Fruit fly (Drosophila melanogaster) whole organism, embryonic: Measurements from ENCODE around the gene sna.

Source experiments
- Bdp1 ChIP-seq: fragments of 200-800 bp; sonication (Bioruptor generic); optimal IDR thresholded peaks from 3 replicates; lab custom pipeline; 2016; ENCODE audit warnings: missing biosample characterization, missing genetic modification characterization
- CG10366 ChIP-seq: fragments of 200-800 bp; sonication (Bioruptor generic); IDR thresholded peaks from 2 replicates; pipeline ENCODE4 v1.3.6; 2022; ENCODE audit warnings: missing biosample characterization, missing genetic modification characterization
- CG10431 ChIP-seq: fragments of 200-800 bp; sonication (Bioruptor generic); optimal IDR thresholded peaks from 3 replicates; lab custom pipeline; 2018; ENCODE audit warnings: missing biosample characterization, mild to moderate bottlenecking, missing genetic modification characterization
- CG11085 ChIP-seq: fragments of 200-800 bp; sonication (Bioruptor generic); IDR thresholded peaks from 2 replicates; pipeline ENCODE4 v1.3.6; 2022; ENCODE audit warnings: missing biosample characterization, missing genetic modification characterization
- CG11560 ChIP-seq: fragments of 200-800 bp; sonication (Bioruptor generic); IDR thresholded peaks from 3 replicates; pipeline ENCODE4 v1.3.6; 2022; ENCODE audit warnings: missing biosample characterization, missing genetic modification characterization
- CG12391 ChIP-seq: fragments of 200-800 bp; sonication (Bioruptor generic); optimal IDR thresholded peaks from 3 replicates; lab custom pipeline; 2018; ENCODE audit warnings: missing biosample characterization, mild to moderate bottlenecking, missing genetic modification characterization, moderate library complexity
- CG17385 ChIP-seq: fragments of 200-800 bp; sonication (Bioruptor generic); optimal IDR thresholded peaks from 3 replicates; lab custom pipeline; 2018; ENCODE audit warnings: missing biosample characterization, mild to moderate bottlenecking, missing genetic modification characterization
- CG1792 ChIP-seq: fragments of 200-800 bp; sonication (Bioruptor generic); optimal IDR thresholded peaks from 2 replicates; lab custom pipeline; 2016; ENCODE audit warnings: missing biosample characterization, missing genetic modification characterization
- CG2712 ChIP-seq: fragments of 200-800 bp; optimal IDR thresholded peaks from 3 replicates; lab custom pipeline; 2019; ENCODE audit warnings: missing biosample characterization, mild to moderate bottlenecking, missing genetic modification characterization, moderate library complexity
- CG6272 ChIP-seq: fragments of 200-800 bp; sonication (Bioruptor generic); IDR thresholded peaks from 2 replicates; pipeline ENCODE4 v1.3.6; 2022; ENCODE audit warnings: missing biosample characterization, missing genetic modification characterization
- CG6854 ChIP-seq: fragments of 200-800 bp; sonication (Bioruptor generic); optimal IDR thresholded peaks from 3 replicates; lab custom pipeline; 2017; ENCODE audit warnings: missing biosample characterization, mild to moderate bottlenecking, missing genetic modification characterization
- CG7839 ChIP-seq: fragments of 200-800 bp; sonication (Bioruptor generic); optimal IDR thresholded peaks from 3 replicates; lab custom pipeline; 2018; ENCODE audit warnings: missing biosample characterization, mild to moderate bottlenecking, missing genetic modification characterization, moderate library complexity
- CG8944 ChIP-seq: fragments of 200-800 bp; sonication (Bioruptor generic); optimal IDR thresholded peaks from 3 replicates; lab custom pipeline; 2016; ENCODE audit warnings: missing biosample characterization, missing genetic modification characterization
- CG9727 ChIP-seq: fragments of 200-800 bp; sonication (Bioruptor generic); optimal IDR thresholded peaks from 3 replicates; lab custom pipeline; 2017; ENCODE audit warnings: missing biosample characterization, mild to moderate bottlenecking, missing genetic modification characterization
- CG9797 ChIP-seq: fragments of 200-800 bp; sonication (Bioruptor generic); optimal IDR thresholded peaks from 3 replicates; lab custom pipeline; 2018; ENCODE audit warnings: missing biosample characterization, mild to moderate bottlenecking, missing genetic modification characterization
- CG9876 ChIP-seq: fragments of 200-800 bp; sonication (Bioruptor generic); optimal IDR thresholded peaks from 2 replicates; lab custom pipeline; 2016; ENCODE audit warnings: missing biosample characterization, missing genetic modification characterization
- Dp ChIP-seq: fragments of 200-800 bp; sonication (Bioruptor generic); optimal IDR thresholded peaks from 2 replicates; lab custom pipeline; 2018; ENCODE audit warnings: missing biosample characterization, mild to moderate bottlenecking, missing genetic modification characterization, moderate library complexity
- Hr39 ChIP-seq: fragments of >200 bp; optimal IDR thresholded peaks from 2 replicates; lab custom pipeline; 2017
- Lhr ChIP-seq: fragments of 200-800 bp; sonication (Bioruptor generic); optimal IDR thresholded peaks from 3 replicates; lab custom pipeline; 2017; ENCODE audit warnings: mild to moderate bottlenecking, missing biosample characterization, missing genetic modification reagents, missing genetic modification characterization
- MBD-R2 ChIP-seq: fragments of 200-800 bp; sonication (Bioruptor generic); IDR thresholded peaks from 2 replicates; pipeline ENCODE4 v1.3.6; 2022; ENCODE audit warnings: missing biosample characterization, missing genetic modification characterization
- Med ChIP-seq: fragments of 200-800 bp; sonication (Bioruptor generic); peaks from one replicate; lab custom pipeline; 2016; ENCODE audit warnings: missing biosample characterization, missing genetic modification characterization, mild to moderate bottlenecking, inconsistent platforms, moderate library complexity
- Nf-YA ChIP-seq: fragments of 200-800 bp; sonication (Bioruptor generic); IDR thresholded peaks from 2 replicates; pipeline ENCODE4 v1.3.6; 2022; ENCODE audit warnings: missing biosample characterization, missing genetic modification characterization
- Sry-δ ChIP-seq: fragments of 200-800 bp; sonication (Bioruptor generic); optimal IDR thresholded peaks from 2 replicates; lab custom pipeline; 2016; ENCODE audit warnings: missing biosample characterization, missing genetic modification characterization
- Tbp ChIP-seq: fragments of >200 bp; optimal IDR thresholded peaks from 2 replicates; lab custom pipeline; 2018; ENCODE audit warnings: missing biosample characterization, missing genetic modification characterization
- abd-A ChIP-seq: fragments of 200-800 bp; sonication (Bioruptor generic); optimal IDR thresholded peaks from 3 replicates; lab custom pipeline; 2019; ENCODE audit warnings: missing biosample characterization, mild to moderate bottlenecking, missing genetic modification characterization, moderate library complexity
- ap ChIP-seq: fragments of 200-800 bp; sonication (Bioruptor generic); IDR thresholded peaks from 2 replicates; pipeline ENCODE4 v1.3.6; 2022; ENCODE audit warnings: missing biosample characterization, missing genetic modification characterization
- bowl ChIP-seq: fragments of 200-800 bp; sonication (Bioruptor generic); IDR thresholded peaks from 2 replicates; pipeline ENCODE4 v1.3.6; 2022; ENCODE audit warnings: missing biosample characterization, missing genetic modification characterization
- br ChIP-seq: fragments of >200 bp; optimal IDR thresholded peaks from 2 replicates; lab custom pipeline; 2017
- chn ChIP-seq: fragments of 200-800 bp; sonication (Bioruptor generic); optimal IDR thresholded peaks from 2 replicates; lab custom pipeline; 2016; ENCODE audit warnings: missing biosample characterization, missing genetic modification characterization
- crp ChIP-seq, 2 experiments: fragments of 200-800 bp; sonication (Bioruptor generic); optimal IDR thresholded peaks; 2 replicates in 1 of 2; 3 replicates in 1 of 2; lab custom pipeline; 2017; ENCODE audit warnings: missing biosample characterization in 2 of 2, missing genetic modification characterization in 2 of 2, mild to moderate bottlenecking in 1 of 2, moderate library complexity in 1 of 2
- da ChIP-seq: fragments of 200-800 bp; sonication (Bioruptor generic); optimal IDR thresholded peaks from 2 replicates; lab custom pipeline; 2016; ENCODE audit warnings: missing biosample characterization, missing genetic modification characterization
- dm ChIP-seq: fragments of 200-800 bp; sonication (Bioruptor generic); optimal IDR thresholded peaks from 3 replicates; lab custom pipeline; 2016; ENCODE audit warnings: missing biosample characterization, missing genetic modification characterization
- esg ChIP-seq: fragments of 200-800 bp; sonication (Bioruptor generic); conservative IDR thresholded peaks from 2 replicates; pipeline ENCODE4 v1.3.6; 2022; ENCODE audit warnings: missing biosample characterization, missing genetic modification characterization
- eve ChIP-seq, 2 experiments: fragments of >200 bp; optimal IDR thresholded peaks; 2 replicates each; lab custom pipeline; 2017; ENCODE audit warnings: missing biosample characterization in 2 of 2, missing genetic modification characterization in 2 of 2
- fd96Cb ChIP-seq: fragments of 200-800 bp; sonication (Bioruptor generic); optimal IDR thresholded peaks from 2 replicates; lab custom pipeline; 2018; ENCODE audit warnings: missing biosample characterization, mild to moderate bottlenecking, missing genetic modification characterization, moderate library complexity
- ftz-f1 ChIP-seq: fragments of 200-800 bp; sonication (Bioruptor generic); optimal IDR thresholded peaks from 2 replicates; lab custom pipeline; 2016; ENCODE audit warnings: missing biosample characterization, missing genetic modification characterization
- gfzf ChIP-seq: fragments of 200-800 bp; sonication (Bioruptor generic); optimal IDR thresholded peaks from 2 replicates; lab custom pipeline; 2016; ENCODE audit warnings: missing biosample characterization, mild to moderate bottlenecking, missing genetic modification characterization, moderate library complexity
- insv ChIP-seq, 2 experiments: fragments of 200-800 bp; sonication (Bioruptor generic); optimal IDR thresholded peaks; 3 replicates each; lab custom pipeline; 2016 to 2018; ENCODE audit warnings: missing biosample characterization in 2 of 2, missing genetic modification characterization in 2 of 2
- jigr1 ChIP-seq: fragments of 200-800 bp; sonication (Bioruptor generic); IDR thresholded peaks from 3 replicates; pipeline ENCODE4 v1.3.6; 2022; ENCODE audit warnings: missing biosample characterization, missing genetic modification characterization
- kni ChIP-seq: fragments of 200-800 bp; sonication (Bioruptor generic); optimal IDR thresholded peaks from 3 replicates; lab custom pipeline; 2017; ENCODE audit warnings: mild to moderate bottlenecking, missing biosample characterization, missing genetic modification reagents, missing genetic modification characterization
- peb ChIP-seq: fragments of 200-800 bp; sonication (Bioruptor generic); IDR thresholded peaks from 2 replicates; pipeline ENCODE4 v1.3.6; 2022; ENCODE audit warnings: missing biosample characterization, missing genetic modification characterization
- phol ChIP-seq: fragments of 200-800 bp; sonication (Bioruptor generic); optimal IDR thresholded peaks from 3 replicates; lab custom pipeline; 2018; ENCODE audit warnings: missing biosample characterization, mild to moderate bottlenecking, missing genetic modification characterization, moderate library complexity
- sc ChIP-seq, 3 experiments: fragments of >200 bp in 2 of 3; fragments of 200-800 bp in 1 of 3; sonication (Bioruptor generic) in 1 of 3; optimal IDR thresholded peaks; 2 replicates in 2 of 3; 3 replicates in 1 of 3; lab custom pipeline; 2017; ENCODE audit warnings: mild to moderate bottlenecking in 1 of 3, missing biosample characterization in 1 of 3, missing genetic modification characterization in 1 of 3, missing genetic modification reagents in 1 of 3
- sens ChIP-seq: fragments of 200-800 bp; sonication (Bioruptor generic); peaks from one replicate; lab custom pipeline; 2016; ENCODE audit warnings: missing biosample characterization, missing genetic modification characterization
- slbo ChIP-seq: fragments of 200-800 bp; sonication (Bioruptor generic); IDR thresholded peaks from 2 replicates; pipeline ENCODE4 v1.3.6; 2022; ENCODE audit warnings: missing biosample characterization, missing genetic modification characterization
- slou ChIP-seq: fragments of 200-800 bp; sonication (Bioruptor generic); optimal IDR thresholded peaks from 3 replicates; lab custom pipeline; 2016; ENCODE audit warnings: missing biosample characterization, missing genetic modification characterization
- sr ChIP-seq: fragments of 200-800 bp; sonication (Bioruptor generic); IDR thresholded peaks from 3 replicates; pipeline ENCODE4 v1.3.6; 2022; ENCODE audit warnings: missing biosample characterization, missing genetic modification characterization
- stwl ChIP-seq: fragments of 200-800 bp; sonication (Bioruptor generic); optimal IDR thresholded peaks from 3 replicates; lab custom pipeline; 2018; ENCODE audit warnings: missing biosample characterization, mild to moderate bottlenecking, missing genetic modification characterization, moderate library complexity
- tgo ChIP-seq: fragments of 200-800 bp; sonication (Bioruptor generic); IDR thresholded peaks from 3 replicates; pipeline ENCODE4 v1.3.6; 2022; ENCODE audit warnings: missing biosample characterization, missing genetic modification characterization
- usp ChIP-seq: fragments of >200 bp; optimal IDR thresholded peaks from 2 replicates; lab custom pipeline; 2017; ENCODE audit warnings: missing biosample characterization, missing genetic modification characterization

The sna gene

DNA sequence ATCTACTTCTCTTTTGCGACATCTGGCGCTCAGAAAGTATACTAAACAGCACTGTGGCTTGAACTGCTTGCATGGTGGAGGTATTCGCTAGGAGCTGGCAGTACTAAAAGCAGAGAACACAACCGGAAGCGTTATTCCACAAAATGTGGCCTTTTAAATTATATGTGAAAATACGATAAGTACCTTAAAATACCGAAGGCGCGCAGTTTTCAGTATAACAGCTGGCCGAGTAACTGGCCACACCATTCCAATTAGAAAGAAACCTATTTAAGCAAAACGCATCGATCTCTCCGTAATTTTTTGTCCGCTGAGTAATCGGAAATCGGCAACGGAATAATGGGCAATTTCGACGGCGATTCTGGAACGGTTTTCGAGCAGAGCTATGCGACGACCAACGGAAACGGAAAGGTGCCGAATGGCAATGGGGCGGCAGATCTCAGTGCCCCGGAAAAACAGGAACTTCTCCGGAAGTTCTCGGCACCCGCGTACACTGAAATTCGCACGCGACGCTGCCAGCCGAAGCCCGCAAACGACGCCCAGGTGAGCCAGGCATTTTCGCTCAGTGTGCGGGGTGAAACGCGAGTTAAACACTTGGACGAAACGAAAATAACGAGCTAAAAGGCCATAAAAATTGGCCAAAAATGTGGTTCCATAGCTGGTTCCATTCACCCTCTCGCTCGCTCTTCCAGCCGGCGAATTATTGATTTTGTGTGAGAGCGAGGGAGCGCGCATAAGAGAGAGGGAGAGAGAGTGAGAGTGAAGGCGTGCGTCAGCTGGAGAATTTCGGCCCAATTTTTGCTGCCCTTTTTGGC is 21.0 kb upstream of the sna start, which contains the start of gene lace (continued):
- TF ChIP-seq sc (optimal IDR thresholded peaks at IDR 0.05; lab: Kevin White, UChicago): no peak
- peak; percentile 38 for TF ChIP-seq sc (GFP tag; optimal IDR thresholded peaks at IDR 0.05; lab: Kevin White, UChicago)
- peak; percentile 70; the same call in 2 of the 3 replicates for TF ChIP-seq CG11560
- TF ChIP-seq gfzf (GFP tag; lab: Kevin White, UChicago): peak; percentile 97
- TF ChIP-seq chn (GFP tag; lab: Kevin White, UChicago): peak; percentile 80
- TF ChIP-seq CG7839 (tag; lab: Kevin White, UChicago): peak; percentile 63
- peak; percentile 34; the same call in 1 of the 2 replicates for TF ChIP-seq peb (GFP tag; lab: Robert Waterston, UW)
- TF ChIP-seq CG6272: peak; percentile 64
- TF ChIP-seq tgo (GFP tag; lab: Robert Waterston, UW): peak; percentile 75
- peak; percentile 25 for TF ChIP-seq CG10431
- TF ChIP-seq fd96Cb (tag; lab: Kevin White, UChicago): peak; percentile 34
- TF ChIP-seq Sry-δ: peak; percentile 61
- TF ChIP-seq eve (GFP tag; optimal IDR thresholded peaks at IDR 0.05; lab: Kevin White, UChicago): no peak
- peak in 1 of 2 experiments; percentile 69 for TF ChIP-seq crp (GFP tag; optimal IDR thresholded peaks at IDR 0.05; lab: Kevin White, UChicago)
- peak; percentile 89 for TF ChIP-seq slbo (GFP tag; lab: Robert Waterston, UW)
- peak; percentile 18 for TF ChIP-seq ftz-f1 (GFP tag; lab: Kevin White, UChicago)
- peak; percentile 90 for TF ChIP-seq da (GFP tag; lab: Kevin White, UChicago)
- TF ChIP-seq kni: peak; percentile 13
- TF ChIP-seq abd-A (tag; lab: Kevin White, UChicago): peak; percentile 48
- peak; percentile 99 for TF ChIP-seq Med (GFP tag; lab: Kevin White, UChicago)
- peak; percentile 48 for TF ChIP-seq Dp (GFP tag; lab: Kevin White, UChicago)
- TF ChIP-seq CG8944 (GFP tag; lab: Kevin White, UChicago): peak; percentile 84
- TF ChIP-seq CG11085 (GFP tag; lab: Robert Waterston, UW): peak; percentile 89
- TF ChIP-seq sr (GFP tag; lab: Robert Waterston, UW): peak; percentile 86
- peak; percentile 82 for TF ChIP-seq dm (GFP tag; lab: Kevin White, UChicago)
- TF ChIP-seq CG9876 (GFP tag; lab: Kevin White, UChicago): peak; percentile 93
- peak; percentile 77 for TF ChIP-seq CG12391 (tag; lab: Kevin White, UChicago)
- TF ChIP-seq Nf-YA (GFP tag; lab: Robert Waterston, UW): peak; percentile 68
- TF ChIP-seq ap (GFP tag; lab: Robert Waterston, UW): peak; percentile 65
- TF ChIP-seq CG9797 (GFP tag; lab: Kevin White, UChicago): peak; percentile 96
- no peak for TF ChIP-seq Hr39 (lab: Kevin White, UChicago)
- TF ChIP-seq br (lab: Kevin White, UChicago): no peak
- TF ChIP-seq bowl (GFP tag; lab: Robert Waterston, UW): peak; percentile 51; the same call in 1 of the 2 replicates
- TF ChIP-seq jigr1 (GFP tag; lab: Robert Waterston, UW): no peak
- TF ChIP-seq sens: peak; percentile 95
- TF ChIP-seq usp (GFP tag; lab: Kevin White, UChicago): no peak
- peak; percentile 98 for TF ChIP-seq Lhr (GFP tag; lab: Kevin White, UChicago)

DNA sequence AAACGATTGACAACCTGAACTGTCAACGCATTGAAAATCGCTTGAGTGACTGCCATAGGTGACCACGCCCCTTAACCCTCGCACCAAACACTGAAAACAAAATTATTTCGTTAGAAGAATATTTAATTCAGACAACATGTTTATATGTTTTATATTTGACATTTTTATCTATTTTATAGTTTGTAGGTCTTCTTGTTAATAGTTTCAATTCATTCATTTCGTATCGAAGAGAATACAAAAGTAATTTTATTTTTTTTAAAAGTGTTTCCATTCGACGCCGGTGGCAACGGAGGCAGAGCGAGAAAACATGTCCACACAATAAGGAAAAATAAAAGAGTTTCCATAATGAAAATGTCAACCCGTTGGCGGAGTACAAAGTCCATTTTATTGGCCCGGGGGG is 18.2 kb upstream of the sna start:
- TF ChIP-seq insv (GFP tag; optimal IDR thresholded peaks at IDR 0.05; lab: Kevin White, UChicago) (no peak), phol (tag; lab: Kevin White, UChicago) (peak; percentile 0), CG12391 (tag; lab: Kevin White, UChicago) (no peak), CG9727 (peak; percentile 3), CG1792 (GFP tag; lab: Kevin White, UChicago) (no peak), slou (GFP tag; lab: Kevin White, UChicago) (no peak), CG17385 (no peak), slbo (GFP tag; lab: Robert Waterston, UW) (no peak), MBD-R2 (GFP tag; lab: Robert Waterston, UW) (no peak), CG6854 (GFP tag; lab: Kevin White, UChicago) (no peak), kni (no peak), stwl (tag; lab: Kevin White, UChicago) (no peak), esg (GFP tag; lab: Robert Waterston, UW) (no peak), Bdp1 (GFP tag; lab: Kevin White, UChicago) (no peak), Tbp (GFP tag; lab: Kevin White, UChicago) (no peak), CG10366 (GFP tag; lab: Robert Waterston, UW) (no peak), CG2712 (tag; lab: Kevin White, UChicago) (peak; percentile 8), eve (GFP tag; optimal IDR thresholded peaks at IDR 0.05; lab: Kevin White, UChicago) (peak in 1 of 2 experiments; percentile 19)
